Fruit fly (Drosophila melanogaster) whole organism: ENCODE results near the gene CG13786.

ENCODE experiments used
- CG8478 ChIP-seq: fragments of >200 bp; optimal IDR thresholded peaks from 2 replicates; lab custom pipeline; 2018; ENCODE audit warnings: inconsistent platforms
- Dll ChIP-seq: fragments of >200 bp; optimal IDR thresholded peaks from 2 replicates; lab custom pipeline; 2017
- EcR ChIP-seq, 2 experiments: fragments of >200 bp; optimal IDR thresholded peaks; 2 replicates each; lab custom pipeline; 2017; ENCODE audit warnings: missing biosample characterization in 2 of 2, missing genetic modification characterization in 2 of 2, missing genetic modification reagents in 2 of 2
- pan ChIP-seq: fragments of >200 bp; optimal IDR thresholded peaks from 2 replicates; lab custom pipeline; 2017
- psq ChIP-seq: fragments of >200 bp; optimal IDR thresholded peaks from 2 replicates; lab custom pipeline; 2017
- usp ChIP-seq: fragments of >200 bp; optimal IDR thresholded peaks from 2 replicates; lab custom pipeline; 2017; ENCODE audit warnings: missing biosample characterization, missing genetic modification characterization, mixed read lengths

Gene CG13786

DNA sequence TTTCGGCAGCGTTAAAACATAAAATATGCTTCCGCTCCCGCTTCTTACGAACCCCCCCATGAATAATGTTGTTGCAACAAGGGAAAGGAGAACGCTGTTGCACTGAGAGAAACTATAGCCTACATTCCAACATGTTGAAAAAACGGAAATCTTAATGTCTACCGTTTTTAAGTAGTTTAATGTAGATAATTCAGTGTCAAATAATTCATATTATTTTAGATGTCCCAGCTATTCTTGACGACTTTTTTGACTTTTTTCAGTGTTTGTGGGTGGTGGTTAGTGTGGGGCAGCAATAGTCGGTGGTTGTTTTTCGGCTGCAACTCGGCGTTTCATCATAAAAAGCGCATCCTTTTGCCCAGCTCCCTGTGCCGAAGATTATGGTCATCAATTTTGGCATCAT, 9.2 kb upstream of the CG13786 start:
- no peak for TF ChIP-seq CG8478 (lab: Kevin White, UChicago)
- no peak for TF ChIP-seq usp (GFP tag; lab: Kevin White, UChicago)
- TF ChIP-seq psq, result no peak
- no peak for TF ChIP-seq pan (lab: Kevin White, UChicago)
- TF ChIP-seq EcR (GFP tag; optimal IDR thresholded peaks at IDR 0.05; lab: Kevin White, UChicago), result no peak
- TF ChIP-seq Dll (lab: Kevin White, UChicago), result no peak

DNA sequence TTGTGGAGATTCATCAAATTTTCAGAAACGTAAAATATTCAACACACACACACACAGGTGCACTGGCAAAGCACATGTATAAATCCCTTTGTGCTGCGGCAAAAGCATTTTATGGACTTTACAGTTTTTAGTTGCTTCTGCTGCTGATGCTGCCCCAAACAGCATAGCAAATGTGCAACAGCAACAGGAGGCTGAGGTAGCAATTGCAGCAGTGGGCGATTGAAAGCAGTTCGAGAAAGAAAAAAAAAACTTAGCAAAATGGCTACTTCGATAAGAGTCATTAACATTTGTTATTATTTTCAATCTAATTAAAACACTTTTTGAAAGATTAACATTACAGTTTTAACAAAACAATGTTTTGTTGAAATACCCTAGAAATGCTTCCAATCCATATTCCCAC, 7.5 kb upstream of the CG13786 start:
- no peak for TF ChIP-seq pan (lab: Kevin White, UChicago)
- no peak for TF ChIP-seq Dll (lab: Kevin White, UChicago)
- TF ChIP-seq psq, result no peak
- no peak for TF ChIP-seq CG8478 (lab: Kevin White, UChicago)
- TF ChIP-seq EcR (GFP tag; optimal IDR thresholded peaks at IDR 0.05; lab: Kevin White, UChicago), result no peak
- no peak for TF ChIP-seq usp (GFP tag; lab: Kevin White, UChicago)

DNA sequence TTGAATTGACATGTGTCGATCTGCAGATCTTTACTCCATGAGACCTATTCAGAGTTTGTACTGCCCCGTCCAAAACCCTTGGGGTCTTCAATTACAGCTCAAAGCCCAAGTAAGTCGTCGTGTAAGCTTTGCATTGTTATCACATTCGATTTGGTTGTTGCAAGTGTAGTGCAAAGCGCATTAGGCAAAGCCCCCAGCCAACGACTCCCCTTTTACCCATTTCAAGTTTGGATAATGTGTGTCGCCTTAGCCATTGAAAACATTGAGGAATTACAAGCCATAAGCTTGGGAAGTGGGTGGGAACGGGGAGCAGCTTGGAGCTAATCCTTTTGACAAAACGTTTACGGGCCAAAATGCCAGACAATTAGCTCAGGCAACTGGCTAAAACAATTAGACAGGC, 6.7 kb upstream of the CG13786 start:
- TF ChIP-seq pan (lab: Kevin White, UChicago) (no peak), CG8478 (lab: Kevin White, UChicago) (no peak), psq (no peak), EcR (GFP tag; optimal IDR thresholded peaks at IDR 0.05; lab: Kevin White, UChicago) (no peak), Dll (lab: Kevin White, UChicago) (no peak), usp (GFP tag; lab: Kevin White, UChicago) (no peak)

DNA sequence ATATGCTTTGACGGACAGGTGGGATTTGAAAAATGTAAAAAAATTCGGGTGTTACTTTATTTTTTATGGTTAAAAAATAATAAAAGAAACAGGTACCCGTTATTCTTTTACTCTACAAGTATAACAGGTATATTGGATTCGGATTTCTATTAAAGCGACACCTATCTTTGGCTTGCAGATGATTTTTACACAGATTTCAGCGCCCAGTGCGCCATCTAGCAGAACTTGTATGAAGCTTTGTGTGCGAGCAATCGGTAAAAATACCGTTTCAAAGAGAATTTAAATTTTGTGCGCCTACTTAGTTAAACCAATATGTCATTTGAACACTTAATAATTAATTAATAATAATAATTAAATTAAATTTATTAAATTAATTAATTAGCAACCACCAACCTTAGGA, 5.3 kb upstream of the CG13786 start:
- no peak for TF ChIP-seq pan (lab: Kevin White, UChicago)
- no peak for TF ChIP-seq psq

DNA sequence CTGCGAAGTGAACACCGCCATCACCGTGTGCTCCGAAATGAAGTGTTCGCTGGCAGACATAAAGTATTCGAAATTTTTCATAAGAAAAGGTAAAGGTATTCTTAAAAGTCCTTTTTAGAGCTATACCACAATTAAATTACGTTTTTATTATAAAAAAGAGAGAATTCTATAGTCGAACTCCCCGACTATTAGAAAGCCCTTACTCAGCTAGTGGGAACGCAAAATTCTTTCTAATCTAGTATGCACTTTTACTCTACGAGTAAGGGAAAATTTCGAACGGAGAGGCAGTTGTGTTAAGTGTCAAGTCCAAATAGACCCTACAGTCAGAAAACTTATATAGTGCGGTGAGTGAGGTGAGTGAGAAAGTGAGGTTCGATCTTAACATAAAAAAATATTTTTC, 4.4 kb upstream of the CG13786 start, which contains the start of gene CG31909:
Gene CG31909, plus strand, starts transcription at position 301 of the 400 bp plus-strand sequence.
- no peak for TF ChIP-seq CG8478 (lab: Kevin White, UChicago)
- TF ChIP-seq usp (GFP tag; lab: Kevin White, UChicago), result no peak
- TF ChIP-seq psq, result no peak
- no peak for TF ChIP-seq EcR (GFP tag; optimal IDR thresholded peaks at IDR 0.05; lab: Kevin White, UChicago)
- TF ChIP-seq Dll (lab: Kevin White, UChicago), result no peak
- no peak for TF ChIP-seq pan (lab: Kevin White, UChicago)

DNA sequence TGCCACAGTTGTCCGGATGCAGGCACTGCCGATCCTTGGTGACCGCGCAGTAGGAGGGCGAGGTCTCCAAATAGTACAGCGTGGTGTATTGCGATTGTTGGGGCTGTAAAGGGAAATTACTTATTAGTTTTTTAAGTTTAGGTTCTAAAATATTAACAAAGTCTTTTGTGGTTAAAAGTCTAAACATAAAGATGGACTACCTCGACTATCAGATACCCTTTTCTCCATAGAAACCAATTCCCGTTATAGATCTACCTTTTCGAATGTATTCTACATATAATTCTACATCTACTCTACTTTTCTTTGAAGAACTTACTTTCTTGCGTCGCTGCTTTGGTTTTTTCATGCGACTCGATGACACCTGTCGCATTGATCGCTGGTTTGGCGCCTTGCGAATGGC, 3.4 kb upstream of the CG13786 start:
- TF ChIP-seq usp (GFP tag; lab: Kevin White, UChicago), result no peak
- no peak for TF ChIP-seq CG8478 (lab: Kevin White, UChicago)
- TF ChIP-seq psq, result no peak
- TF ChIP-seq EcR (GFP tag; optimal IDR thresholded peaks at IDR 0.05; lab: Kevin White, UChicago), result no peak
- TF ChIP-seq Dll (lab: Kevin White, UChicago), result no peak

DNA sequence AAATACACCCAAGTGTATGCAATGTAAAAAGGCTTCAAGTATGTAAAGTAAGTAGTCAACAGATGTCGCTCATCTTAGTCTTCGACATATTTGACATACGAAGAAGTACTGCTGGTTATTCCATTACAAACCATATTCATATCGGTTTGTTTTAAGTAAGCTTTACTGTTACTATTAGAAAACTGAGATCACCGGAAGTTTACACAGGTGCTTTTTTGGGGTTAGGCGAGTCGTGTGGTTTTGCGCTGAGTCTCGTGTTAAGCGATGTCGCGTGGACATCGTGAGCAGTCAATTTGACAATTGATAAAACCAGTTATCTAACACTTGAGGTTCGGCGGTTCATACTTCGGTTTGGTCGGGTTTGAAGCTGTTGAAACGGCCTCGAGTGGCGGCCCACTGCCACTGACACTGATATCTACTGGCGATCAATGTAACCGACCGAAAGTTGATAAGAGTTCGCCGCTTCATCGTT, 2.0 kb upstream of the CG13786 start:
- TF ChIP-seq EcR (GFP tag; optimal IDR thresholded peaks at IDR 0.05; lab: Kevin White, UChicago) (no peak), psq (no peak), pan (lab: Kevin White, UChicago) (no peak), Dll (lab: Kevin White, UChicago) (no peak), usp (GFP tag; lab: Kevin White, UChicago) (no peak), CG8478 (lab: Kevin White, UChicago) (no peak)

DNA sequence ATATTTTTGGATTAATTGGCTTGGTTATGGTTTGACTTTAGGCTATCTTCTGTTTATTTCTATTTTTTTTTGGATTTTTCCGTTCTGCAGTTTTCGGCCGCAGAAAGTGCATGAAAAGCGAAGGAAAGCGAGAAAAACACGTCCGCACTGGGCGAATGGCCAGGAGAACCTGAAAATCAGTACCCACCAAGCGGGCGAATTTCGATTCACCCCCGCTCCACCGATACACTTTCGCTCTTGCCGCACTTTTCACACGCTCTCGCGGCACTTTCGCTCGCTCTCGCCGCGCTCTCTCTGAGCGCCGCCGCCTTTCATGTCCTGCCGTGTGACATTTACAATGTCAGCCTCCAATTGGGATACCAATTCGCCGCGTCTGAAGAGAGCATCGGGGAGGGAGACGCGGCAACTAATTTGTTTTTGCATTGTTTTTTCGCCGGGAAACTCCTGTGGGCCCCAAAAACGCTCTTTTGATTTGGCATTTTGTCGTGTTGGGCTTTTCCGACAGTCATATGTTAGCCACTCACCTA, 3.4 kb downstream of the CG13786 start, which contains the start of gene Ndae1:
Gene Ndae1, minus strand, starts transcription at position 51 of the 527 bp plus-strand sequence.
- TF ChIP-seq CG8478 (lab: Kevin White, UChicago), result no peak
- no peak for TF ChIP-seq EcR (GFP tag; optimal IDR thresholded peaks at IDR 0.05; lab: Kevin White, UChicago)
- no peak for TF ChIP-seq psq
- TF ChIP-seq pan (lab: Kevin White, UChicago), result no peak
- no peak for TF ChIP-seq usp (GFP tag; lab: Kevin White, UChicago)
- TF ChIP-seq Dll (lab: Kevin White, UChicago), result no peak

DNA sequence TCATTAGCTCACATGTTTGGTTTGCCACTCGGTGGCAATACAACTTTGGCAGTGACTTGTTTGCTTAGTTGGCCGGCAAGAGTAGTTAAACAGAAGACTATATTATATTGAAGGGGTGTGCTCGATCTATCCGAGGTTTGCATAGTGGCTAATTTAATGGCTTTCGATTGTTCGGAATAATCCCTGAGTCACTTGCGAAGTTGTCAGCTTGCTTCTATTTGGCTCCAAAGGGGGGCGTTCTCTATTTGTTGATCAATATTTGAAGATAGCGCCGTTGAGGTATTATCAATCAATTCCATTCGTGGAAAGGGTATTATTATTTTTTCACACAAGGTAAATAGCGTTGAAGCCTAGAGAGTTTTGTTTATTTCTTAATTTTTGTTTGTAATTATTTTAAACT, 4.7 kb downstream of the CG13786 start:
- TF ChIP-seq usp (GFP tag; lab: Kevin White, UChicago) (no peak), pan (lab: Kevin White, UChicago) (no peak), Dll (lab: Kevin White, UChicago) (no peak), CG8478 (lab: Kevin White, UChicago) (no peak), psq (no peak), EcR (GFP tag; optimal IDR thresholded peaks at IDR 0.05; lab: Kevin White, UChicago) (no peak)

DNA sequence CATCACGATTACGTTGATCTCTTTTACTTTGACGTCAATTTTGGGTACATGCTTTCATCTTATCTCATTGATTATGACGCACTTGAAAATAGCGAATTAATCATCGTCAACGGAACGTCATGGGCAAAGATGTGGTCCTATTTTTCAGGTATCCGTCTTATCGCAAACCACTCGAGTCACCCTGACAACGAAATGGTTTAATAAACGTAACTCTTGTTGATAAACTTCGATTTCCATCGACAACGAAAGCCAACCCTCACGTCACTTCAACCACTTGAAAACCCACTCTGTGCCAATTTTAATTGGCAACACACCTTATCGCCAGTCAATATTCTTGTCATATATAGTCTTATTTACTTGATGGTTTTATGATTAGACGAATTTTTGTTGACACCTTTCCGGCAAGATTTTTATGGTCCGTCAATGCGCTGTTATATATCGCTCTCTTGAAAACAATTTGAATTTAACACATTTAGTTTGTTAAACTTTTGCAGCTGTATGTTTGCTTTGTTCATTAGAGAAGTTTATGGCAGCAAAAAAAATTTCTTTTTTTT, 10.5 kb downstream of the CG13786 start:
- TF ChIP-seq Dll (lab: Kevin White, UChicago) (no peak), usp (GFP tag; lab: Kevin White, UChicago) (no peak), psq (no peak)

DNA sequence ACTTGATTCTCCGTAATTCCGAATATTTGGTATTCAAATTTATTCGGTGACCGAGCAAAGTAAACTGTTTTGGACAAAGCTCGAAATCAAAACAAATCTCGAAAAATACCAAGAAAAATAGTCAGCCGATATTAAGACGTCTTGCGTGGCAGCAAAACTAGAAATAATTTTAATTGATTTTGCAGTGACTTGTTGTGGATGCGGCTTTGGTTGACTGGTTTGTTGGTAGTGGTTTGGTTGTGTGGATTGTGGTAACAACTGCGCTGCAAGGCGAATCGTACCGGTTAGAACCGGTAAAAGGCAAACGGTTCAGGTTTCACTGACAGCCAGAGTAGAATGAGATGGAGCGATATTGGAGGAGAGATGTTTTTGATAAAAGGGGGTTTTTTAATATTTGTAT, 11.3 kb downstream of the CG13786 start:
- no peak for TF ChIP-seq CG8478 (lab: Kevin White, UChicago)

DNA sequence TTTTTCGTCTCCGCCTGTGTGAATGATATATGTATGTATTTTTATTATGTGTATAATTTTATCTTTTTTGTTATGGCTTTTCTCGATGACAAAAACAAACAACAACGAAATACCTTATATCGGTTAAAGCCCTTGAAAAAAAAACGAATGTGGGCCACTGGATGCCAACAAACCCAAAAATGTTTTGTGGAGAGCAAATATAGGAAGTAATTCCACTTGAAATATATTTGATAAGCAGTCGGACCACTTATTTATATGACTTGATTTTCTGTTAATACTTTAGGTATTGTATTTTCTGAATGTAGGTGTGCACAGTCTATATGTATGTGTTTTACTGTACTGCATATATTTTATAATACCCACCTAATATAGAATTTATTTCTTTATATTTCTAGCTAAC, 11.8 kb downstream of the CG13786 start:
- TF ChIP-seq psq, result no peak
- TF ChIP-seq EcR (GFP tag; optimal IDR thresholded peaks at IDR 0.05; lab: Kevin White, UChicago), result no peak
- TF ChIP-seq Dll (lab: Kevin White, UChicago), result no peak
- no peak for TF ChIP-seq pan (lab: Kevin White, UChicago)
- no peak for TF ChIP-seq usp (GFP tag; lab: Kevin White, UChicago)
- no peak for TF ChIP-seq CG8478 (lab: Kevin White, UChicago)
